Fruit fly (Drosophila melanogaster) whole organism, embryonic: Measurements from ENCODE around the gene LysD.

Experiments
- ATbp ChIP-seq: fragments of 200-800 bp; sonication (Bioruptor generic); optimal IDR thresholded peaks from 2 replicates; lab custom pipeline; 2017; ENCODE audit warnings: missing biosample characterization, mild to moderate bottlenecking, missing genetic modification characterization, missing genetic modification reagents
- BEAF-32 ChIP-seq: fragments of 200-800 bp; sonication (Bioruptor generic); optimal IDR thresholded peaks from 3 replicates; lab custom pipeline; 2017; ENCODE audit warnings: missing biosample characterization, missing genetic modification characterization, mild to moderate bottlenecking, moderate library complexity, missing genetic modification reagents
- CG11247 ChIP-seq: fragments of 200-800 bp; sonication (Bioruptor generic); IDR thresholded peaks from 2 replicates; pipeline ENCODE4 v1.3.6; 2022; ENCODE audit warnings: missing biosample characterization, missing genetic modification characterization
- CG11560 ChIP-seq: fragments of 200-800 bp; sonication (Bioruptor generic); IDR thresholded peaks from 3 replicates; pipeline ENCODE4 v1.3.6; 2022; ENCODE audit warnings: missing biosample characterization, missing genetic modification characterization
- CG14050 ChIP-seq: fragments of 200-800 bp; sonication (Bioruptor generic); IDR thresholded peaks from 3 replicates; pipeline ENCODE4 v1.3.6; 2022; ENCODE audit warnings: missing biosample characterization, missing genetic modification characterization
- CG14667 ChIP-seq: fragments of 200-800 bp; sonication (Bioruptor generic); IDR thresholded peaks from 2 replicates; pipeline ENCODE4 v1.3.6; 2022; ENCODE audit warnings: missing biosample characterization, missing genetic modification characterization
- CG3838 ChIP-seq: fragments of 200-800 bp; sonication (Bioruptor generic); optimal IDR thresholded peaks from 3 replicates; lab custom pipeline; 2016; ENCODE audit warnings: missing biosample characterization, missing genetic modification characterization
- CG4360 ChIP-seq: fragments of 200-800 bp; sonication (Bioruptor generic); IDR thresholded peaks from 2 replicates; pipeline ENCODE4 v1.3.6; 2022; ENCODE audit warnings: missing biosample characterization, missing genetic modification characterization
- CG4617 ChIP-seq: fragments of 200-800 bp; sonication (Bioruptor generic); optimal IDR thresholded peaks from 3 replicates; lab custom pipeline; 2016; ENCODE audit warnings: missing biosample characterization, missing genetic modification characterization, borderline replicate concordance
- CG4730 ChIP-seq: fragments of 200-800 bp; sonication (Bioruptor generic); IDR thresholded peaks from 2 replicates; pipeline ENCODE4 v1.3.6; 2022; ENCODE audit warnings: missing biosample characterization, missing genetic modification characterization
- CG6254 ChIP-seq: fragments of 200-800 bp; sonication (Bioruptor generic); optimal IDR thresholded peaks from 3 replicates; lab custom pipeline; 2017; ENCODE audit warnings: mild to moderate bottlenecking, missing biosample characterization, missing genetic modification reagents, missing genetic modification characterization
- CG7963 ChIP-seq: fragments of 200-800 bp; sonication (Bioruptor generic); IDR thresholded peaks from 3 replicates; pipeline ENCODE4 v1.3.6; 2022; ENCODE audit warnings: missing biosample characterization, missing genetic modification characterization; ENCODE audit not compliant: partially characterized antibody
- CG7987 ChIP-seq: fragments of 200-800 bp; sonication (Bioruptor generic); optimal IDR thresholded peaks from 2 replicates; lab custom pipeline; 2018; ENCODE audit warnings: missing biosample characterization, mild to moderate bottlenecking, missing genetic modification characterization, moderate library complexity
- Camta ChIP-seq: fragments of 200-800 bp; sonication (Bioruptor generic); optimal IDR thresholded peaks from 2 replicates; lab custom pipeline; 2016; ENCODE audit warnings: missing biosample characterization, missing genetic modification characterization
- Dll ChIP-seq: fragments of 200-800 bp; sonication (Bioruptor generic); IDR thresholded peaks from 4 replicates; pipeline ENCODE4 v1.3.6; 2022; ENCODE audit warnings: missing biosample characterization, missing genetic modification characterization; ENCODE audit not compliant: partially characterized antibody
- Eip74EF ChIP-seq, 2 experiments: fragments of 200-800 bp in 1 of 2; fragments of >200 bp in 1 of 2; sonication (Bioruptor generic) in 1 of 2; optimal IDR thresholded peaks; 2 replicates each; lab custom pipeline; 2017 to 2019; ENCODE audit warnings: missing biosample characterization in 2 of 2, missing genetic modification characterization in 2 of 2, mild to moderate bottlenecking in 1 of 2, moderate library complexity in 1 of 2
- Hmx ChIP-seq: fragments of 200-800 bp; sonication (Bioruptor generic); optimal IDR thresholded peaks from 2 replicates; lab custom pipeline; 2016; ENCODE audit warnings: missing biosample characterization, missing genetic modification characterization
- Hr3 ChIP-seq: fragments of 200-800 bp; sonication (Bioruptor generic); optimal IDR thresholded peaks from 3 replicates; lab custom pipeline; 2016; ENCODE audit warnings: missing biosample characterization, missing genetic modification characterization
- Med ChIP-seq: fragments of 200-800 bp; sonication (Bioruptor generic); peaks from one replicate; lab custom pipeline; 2016; ENCODE audit warnings: missing biosample characterization, missing genetic modification characterization, mild to moderate bottlenecking, inconsistent platforms, moderate library complexity
- Neu2 ChIP-seq: fragments of 200-800 bp; sonication (Bioruptor generic); optimal IDR thresholded peaks from 3 replicates; lab custom pipeline; 2016; ENCODE audit warnings: missing biosample characterization, missing genetic modification characterization, borderline replicate concordance
- Pdp1 ChIP-seq, 2 experiments: fragments of 200-800 bp; sonication (Bioruptor generic); optimal IDR thresholded peaks; 3 replicates each; lab custom pipeline; 2016; ENCODE audit warnings: missing biosample characterization in 2 of 2, missing genetic modification characterization in 2 of 2, mild to moderate bottlenecking in 1 of 2, moderate library complexity in 1 of 2
- Ssrp ChIP-seq: fragments of 200-800 bp; sonication (Bioruptor generic); optimal IDR thresholded peaks from 2 replicates; lab custom pipeline; 2018; ENCODE audit warnings: missing biosample characterization, mild to moderate bottlenecking, missing genetic modification characterization, moderate library complexity
- cas ChIP-seq: fragments of 200-800 bp; sonication (Bioruptor generic); IDR thresholded peaks from 2 replicates; pipeline ENCODE4 v1.3.6; 2022; ENCODE audit warnings: missing biosample characterization, missing genetic modification characterization
- dan ChIP-seq: fragments of 200-800 bp; sonication (Bioruptor generic); IDR thresholded peaks from 2 replicates; pipeline ENCODE4 v1.3.6; 2022; ENCODE audit warnings: missing biosample characterization, missing genetic modification characterization
- dmrt11E ChIP-seq: fragments of 200-800 bp; sonication (Bioruptor generic); optimal IDR thresholded peaks from 3 replicates; lab custom pipeline; 2018; ENCODE audit warnings: missing biosample characterization, mild to moderate bottlenecking, missing genetic modification characterization, moderate library complexity
- dpn ChIP-seq, 2 experiments: fragments of 200-800 bp; sonication (Bioruptor generic); optimal IDR thresholded peaks; 3 replicates each; lab custom pipeline; 2016; ENCODE audit warnings: missing biosample characterization in 2 of 2, missing genetic modification characterization in 2 of 2
- dysf ChIP-seq: fragments of 200-800 bp; sonication (Bioruptor generic); IDR thresholded peaks from 3 replicates; pipeline ENCODE4 v1.3.6; 2022; ENCODE audit warnings: missing biosample characterization, missing genetic modification characterization
- eve ChIP-seq, 2 experiments: fragments of >200 bp; optimal IDR thresholded peaks; 2 replicates each; lab custom pipeline; 2017; ENCODE audit warnings: missing biosample characterization in 2 of 2, missing genetic modification characterization in 2 of 2
- grau ChIP-seq: fragments of 200-800 bp; optimal IDR thresholded peaks from 3 replicates; lab custom pipeline; 2019; ENCODE audit warnings: missing biosample characterization, mild to moderate bottlenecking, missing genetic modification characterization, moderate library complexity
- hb ChIP-seq: fragments of 200-800 bp; sonication (Bioruptor generic); IDR thresholded peaks from 3 replicates; pipeline ENCODE4 v1.3.6; 2022; ENCODE audit warnings: missing biosample characterization, missing genetic modification characterization; ENCODE audit not compliant: partially characterized antibody
- hbn ChIP-seq: fragments of 200-800 bp; sonication (Bioruptor generic); IDR thresholded peaks from 2 replicates; pipeline ENCODE4 v1.3.6; 2022; ENCODE audit warnings: missing biosample characterization, missing genetic modification characterization; ENCODE audit not compliant: partially characterized antibody
- insv ChIP-seq, 2 experiments: fragments of 200-800 bp; sonication (Bioruptor generic); optimal IDR thresholded peaks; 3 replicates each; lab custom pipeline; 2016 to 2018; ENCODE audit warnings: missing biosample characterization in 2 of 2, missing genetic modification characterization in 2 of 2
- kni ChIP-seq: fragments of 200-800 bp; sonication (Bioruptor generic); optimal IDR thresholded peaks from 3 replicates; lab custom pipeline; 2017; ENCODE audit warnings: mild to moderate bottlenecking, missing biosample characterization, missing genetic modification reagents, missing genetic modification characterization
- nerfin-1 ChIP-seq: fragments of 200-800 bp; sonication (Bioruptor generic); optimal IDR thresholded peaks from 3 replicates; lab custom pipeline; 2019; ENCODE audit warnings: missing biosample characterization, mild to moderate bottlenecking, missing genetic modification characterization, moderate library complexity
- odd ChIP-seq: fragments of 200-800 bp; sonication (Bioruptor generic); optimal IDR thresholded peaks from 2 replicates; lab custom pipeline; 2017; ENCODE audit warnings: missing biosample characterization, mild to moderate bottlenecking, missing genetic modification characterization
- pfk ChIP-seq: fragments of 200-800 bp; sonication (Bioruptor generic); optimal IDR thresholded peaks from 2 replicates; lab custom pipeline; 2018; ENCODE audit warnings: missing biosample characterization, mild to moderate bottlenecking, missing genetic modification characterization, moderate library complexity
- pho ChIP-seq: fragments of 200-800 bp; sonication (Bioruptor generic); optimal IDR thresholded peaks from 2 replicates; lab custom pipeline; 2016; ENCODE audit warnings: missing biosample characterization, missing genetic modification characterization
- pum ChIP-seq: fragments of 200-800 bp; sonication (Bioruptor generic); optimal IDR thresholded peaks from 2 replicates; lab custom pipeline; 2016; ENCODE audit warnings: missing biosample characterization, missing genetic modification characterization
- scrt ChIP-seq: fragments of 200-800 bp; sonication (Bioruptor generic); optimal IDR thresholded peaks from 2 replicates; lab custom pipeline; 2018; ENCODE audit warnings: missing biosample characterization, mild to moderate bottlenecking, missing genetic modification characterization, moderate library complexity
- ttk ChIP-seq: fragments of 200-800 bp; sonication (Bioruptor generic); IDR thresholded peaks from 2 replicates; pipeline ENCODE4 v2.1.2; 2022; ENCODE audit warnings: missing biosample characterization, missing genetic modification characterization
- usp ChIP-seq: fragments of >200 bp; optimal IDR thresholded peaks from 2 replicates; lab custom pipeline; 2017; ENCODE audit warnings: missing biosample characterization, missing genetic modification characterization
- wek ChIP-seq: fragments of 200-800 bp; sonication (Bioruptor generic); optimal IDR thresholded peaks from 3 replicates; lab custom pipeline; 2018; ENCODE audit warnings: missing biosample characterization, mild to moderate bottlenecking, missing genetic modification characterization, moderate library complexity

Gene LysD

dm6 chr3L:1256061-1256780 is 45.2 kb upstream of the LysD start, which contains the start of gene tfc (continued):
- peak; percentile 6 for TF ChIP-seq odd (GFP tag; lab: Kevin White, UChicago)
- TF ChIP-seq Eip74EF (GFP tag; optimal IDR thresholded peaks at IDR 0.05; lab: Kevin White, UChicago): peak in 1 of 2 experiments; percentile 14
- peak; percentile 65 for TF ChIP-seq kni (GFP tag; lab: Kevin White, UChicago)
- TF ChIP-seq, all 482 proteins: peak for 19

dm6 chr3L:1251712-1252111 is 40.7 kb upstream of the LysD start, which contains the start of the genes CG9130 and CG9133:
Gene CG9130, plus strand, starts transcription at chr3L:1252012.
Gene CG9133, plus strand, starts transcription at chr3L:1252012.
- TF ChIP-seq CG11560 (tag; lab: Robert Waterston, UW): no peak
- TF ChIP-seq cas (GFP tag; lab: Robert Waterston, UW): no peak
- no peak for TF ChIP-seq CG4730 (GFP tag; lab: Robert Waterston, UW)
- TF ChIP-seq dmrt11E: no peak
- TF ChIP-seq eve (GFP tag; optimal IDR thresholded peaks at IDR 0.05; lab: Kevin White, UChicago): no peak
- no peak for TF ChIP-seq Med (GFP tag; lab: Kevin White, UChicago)
- TF ChIP-seq pfk (GFP tag; lab: Kevin White, UChicago): no peak
- no peak for TF ChIP-seq CG3838 (GFP tag; lab: Kevin White, UChicago)
- no peak for TF ChIP-seq CG7987 (GFP tag; lab: Kevin White, UChicago)
- TF ChIP-seq Neu2 (GFP tag; lab: Kevin White, UChicago): no peak
- no peak for TF ChIP-seq CG14050
- TF ChIP-seq hb (GFP tag; lab: Robert Waterston, UW): no peak

dm6 chr3L:1250396-1250795 is 39.4 kb upstream of the LysD start, which contains the start of gene Bfc:
Gene Bfc, plus strand, starts transcription at chr3L:1250696.
- no peak for TF ChIP-seq Camta
- no peak for TF ChIP-seq dan (GFP tag; lab: Robert Waterston, UW)
- no peak for TF ChIP-seq CG11247 (GFP tag; lab: Robert Waterston, UW)
- no peak for TF ChIP-seq CG6254 (GFP tag; lab: Kevin White, UChicago)

- TF ChIP-seq nerfin-1 (peak; percentile 50), pho (peak; percentile 57), CG7963 (GFP tag; lab: Robert Waterston, UW) (no peak), wek (GFP tag; lab: Kevin White, UChicago) (peak; percentile 32), Ssrp (tag; lab: Kevin White, UChicago) (peak; percentile 13), Dll (peak; percentile 95), CG4360 (GFP tag; lab: Robert Waterston, UW) (no peak), pum (peak; percentile 58), insv (GFP tag; optimal IDR thresholded peaks at IDR 0.05; lab: Kevin White, UChicago) (peak in 1 of 2 experiments; percentile 27), Pdp1 (GFP tag; optimal IDR thresholded peaks at IDR 0.05; lab: Kevin White, UChicago) (peak in 1 of 2 experiments; percentile 53), dysf (peak; percentile 58; the same call in 1 of the 3 replicates), Hmx (no peak), BEAF-32 (GFP tag; lab: Kevin White, UChicago) (peak; percentile 97), usp (GFP tag; lab: Kevin White, UChicago) (no peak), scrt (GFP tag; lab: Kevin White, UChicago) (no peak), grau (tag; lab: Kevin White, UChicago) (peak; percentile 58), CG14667 (GFP tag; lab: Robert Waterston, UW) (no peak), ttk (GFP tag; lab: Robert Waterston, UW) (peak; percentile 24; the same call in 1 of the 2 replicates), dpn (GFP tag; optimal IDR thresholded peaks at IDR 0.05; lab: Kevin White, UChicago) (peak; percentile 37 to 59), ATbp (GFP tag; lab: Kevin White, UChicago) (no peak), hbn (GFP tag; lab: Robert Waterston, UW) (peak; percentile 73), Hr3 (GFP tag; lab: Kevin White, UChicago) (peak; percentile 21), CG4617 (GFP tag; lab: Kevin White, UChicago) (peak; percentile 94)
Measured at dm6 chr3L:1247627-1248295, 36.8 kb upstream of the LysD start, which contains the start of the genes Psf1 and Sac1. Gene Psf1, minus strand, starts transcription at chr3L:1247677. Gene Sac1, plus strand, starts transcription at chr3L:1247817.
